Fruit fly (Drosophila melanogaster) Kc167 (cell line): ENCODE measurements around the gene D2hgdh.
A peak's percentile ranks its signal among the peaks of the same experiment; 100 is the strongest.

Experiments
- Myc ChIP-seq: fragments of >200 bp; optimal IDR thresholded peaks from 2 replicates; lab custom pipeline; 2017; ENCODE audit warnings: missing external identifiers
- Sin3A ChIP-seq: fragments of >200 bp; optimal IDR thresholded peaks from 2 replicates; lab custom pipeline; 2018; ENCODE audit warnings: missing external identifiers
- h ChIP-seq: fragments of >200 bp; optimal IDR thresholded peaks from 3 replicates; lab custom pipeline; 2018; ENCODE audit warnings: missing external identifiers
- insv ChIP-seq: fragments of >200 bp; optimal IDR thresholded peaks from 3 replicates; lab custom pipeline; 2018; ENCODE audit warnings: missing external identifiers
- psq ChIP-seq: fragments of >200 bp; optimal IDR thresholded peaks from 2 replicates; lab custom pipeline; 2017; ENCODE audit warnings: missing external identifiers
- ttk ChIP-seq: sonication (Bioruptor generic); optimal IDR thresholded peaks from 2 replicates; lab custom pipeline; 2017; ENCODE audit warnings: missing external identifiers

Gene D2hgdh

DNA sequence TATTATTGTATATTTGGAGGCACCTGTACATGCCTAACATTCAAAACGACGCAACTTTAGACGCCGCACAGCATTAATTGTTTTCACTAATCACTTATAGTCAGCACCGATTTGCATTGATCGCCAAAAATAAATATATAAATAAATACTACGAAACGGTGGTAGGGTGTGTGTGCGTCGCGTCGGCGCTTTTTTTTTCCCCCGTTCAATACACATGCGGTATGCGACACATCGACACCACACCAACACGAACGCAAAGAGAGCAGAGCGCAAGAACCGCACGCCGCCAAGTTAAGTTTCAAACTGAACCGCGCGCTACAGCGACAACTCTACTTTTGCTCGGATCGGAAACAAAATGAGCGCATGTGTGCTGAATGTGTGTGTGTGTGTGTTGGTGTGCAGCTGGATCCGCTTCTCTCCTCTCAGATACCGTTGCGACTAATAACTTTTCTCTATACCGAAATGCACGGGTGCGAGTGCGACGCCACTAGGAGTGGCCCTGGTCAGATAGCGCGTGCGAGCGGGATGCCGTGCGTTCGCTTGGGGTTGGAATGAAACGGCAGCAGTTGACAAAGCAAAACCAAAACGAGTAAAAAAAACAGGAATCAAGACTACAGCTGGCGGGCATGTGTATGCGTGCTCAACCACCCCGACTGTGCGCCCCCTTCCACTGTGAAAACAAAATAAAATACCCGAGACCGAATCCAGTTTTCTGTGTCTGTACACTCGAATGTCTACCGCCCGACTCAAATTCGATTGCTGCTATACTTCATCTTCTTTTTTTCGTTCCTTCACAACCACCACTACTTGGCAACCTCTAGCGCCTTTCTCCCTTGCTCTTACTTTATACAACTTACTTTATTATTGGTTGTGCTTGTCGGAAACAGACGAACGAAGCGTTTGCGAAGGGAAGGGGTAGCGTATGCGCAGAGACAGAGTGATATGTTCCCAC lies 18.0 kb upstream of the D2hgdh start, which contains the start of gene ph-d:
Gene ph-d (minus strand): TSS at position 274 of the 952 bp plus-strand sequence.
- TF ChIP-seq insv (lab: Kevin White, UChicago): no peak

DNA sequence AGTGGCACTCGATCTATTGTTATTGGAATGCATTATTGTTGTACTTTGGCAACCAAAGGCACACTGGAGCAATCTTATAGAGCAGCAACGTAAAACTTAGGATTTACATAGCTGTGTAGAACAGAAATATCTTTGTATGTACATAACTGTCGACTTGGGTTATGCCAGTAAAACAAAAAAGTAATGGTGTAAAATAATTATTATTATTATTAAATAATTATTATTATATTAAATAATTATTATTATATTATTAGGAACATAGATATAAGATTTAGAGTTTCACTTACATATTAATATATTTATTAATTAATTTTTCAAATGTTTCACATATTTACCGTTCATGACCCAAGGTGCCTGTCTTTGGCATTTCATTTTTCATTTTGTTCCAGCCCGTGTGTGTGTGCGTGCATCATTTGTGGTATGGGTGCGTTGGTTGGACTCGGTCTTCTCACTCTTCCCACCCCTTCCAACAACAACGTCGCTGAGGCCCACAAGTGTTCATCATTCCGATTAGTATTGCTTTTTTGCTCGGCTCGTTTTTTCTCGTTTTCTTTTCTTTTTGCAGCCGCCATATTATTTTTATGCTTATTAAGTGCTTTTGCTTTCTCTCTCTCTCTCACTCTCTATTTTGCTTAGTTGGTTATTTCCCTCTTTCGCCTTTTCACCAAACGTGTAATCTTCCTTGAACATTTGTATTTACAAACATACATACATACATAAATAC lies 17.2 kb upstream of the D2hgdh start:
- TF ChIP-seq Sin3A (no peak), psq (peak; percentile 51)

DNA sequence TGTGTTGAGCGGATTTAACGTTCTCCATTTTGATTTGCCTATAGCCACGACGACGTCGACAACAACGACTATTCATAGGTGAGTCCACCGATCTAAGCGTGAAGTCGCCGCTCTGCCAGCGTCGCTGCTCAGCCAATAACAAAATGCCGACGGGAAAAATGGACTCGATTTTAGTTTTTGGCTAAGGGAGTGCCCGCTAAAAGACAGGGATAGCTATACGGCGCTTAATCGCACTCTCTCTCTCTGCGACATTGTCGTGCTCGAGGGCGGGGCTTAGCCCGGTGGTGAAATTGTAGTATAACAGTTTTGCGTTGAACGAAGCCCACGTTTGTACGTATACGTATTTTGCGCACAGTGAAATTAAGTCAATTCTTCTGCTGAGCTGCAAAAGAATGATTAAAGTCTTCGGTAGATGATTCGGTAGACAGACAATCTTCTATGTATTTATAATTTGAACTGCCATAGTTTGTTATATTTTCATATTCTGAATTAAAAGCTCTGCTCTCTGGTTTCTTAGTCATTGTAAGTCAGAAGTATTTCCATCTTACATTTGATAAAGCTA lies 15.7 kb upstream of the D2hgdh start:
- no peak for TF ChIP-seq Myc (lab: Kevin White, UChicago)
- no peak for TF ChIP-seq h (lab: Kevin White, UChicago)
- no peak for TF ChIP-seq psq
- no peak for TF ChIP-seq ttk (lab: Kevin White, UChicago)
- no peak for TF ChIP-seq Sin3A
- no peak for TF ChIP-seq insv (lab: Kevin White, UChicago)

DNA sequence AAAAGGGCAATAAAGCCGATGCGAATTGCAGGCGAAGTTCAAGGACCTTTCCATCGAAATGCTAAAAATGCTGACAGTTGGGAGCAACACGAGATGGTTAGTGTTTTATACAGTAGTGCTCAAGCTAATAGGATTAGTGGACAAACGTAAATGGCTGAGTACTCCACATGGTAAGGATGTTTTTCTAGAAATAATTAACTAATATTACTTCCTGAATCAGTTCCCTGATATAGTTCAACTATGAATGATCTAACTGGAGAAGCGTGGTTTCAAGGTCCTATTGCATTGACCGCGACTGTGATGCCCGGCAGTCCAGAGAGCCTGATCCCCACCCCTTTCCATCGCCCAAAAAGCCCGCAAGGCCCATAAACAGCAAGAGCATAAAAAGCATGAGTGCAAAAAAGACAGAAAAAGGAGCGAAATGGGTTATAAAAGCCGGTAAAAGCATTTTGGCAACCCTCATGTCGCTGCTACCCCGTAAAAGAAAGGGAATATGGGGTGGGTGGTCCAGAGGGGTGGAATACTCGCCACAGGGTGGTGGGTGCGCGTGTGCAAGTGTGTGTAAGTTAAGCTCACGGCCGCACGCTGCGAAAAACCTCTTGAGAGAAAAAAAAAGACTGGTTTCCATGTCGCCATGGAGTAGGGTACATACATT lies 6.9 kb upstream of the D2hgdh start:
- TF ChIP-seq h (lab: Kevin White, UChicago) (no peak), Myc (lab: Kevin White, UChicago) (no peak), psq (no peak), ttk (lab: Kevin White, UChicago) (no peak), insv (lab: Kevin White, UChicago) (no peak), Sin3A (no peak)

DNA sequence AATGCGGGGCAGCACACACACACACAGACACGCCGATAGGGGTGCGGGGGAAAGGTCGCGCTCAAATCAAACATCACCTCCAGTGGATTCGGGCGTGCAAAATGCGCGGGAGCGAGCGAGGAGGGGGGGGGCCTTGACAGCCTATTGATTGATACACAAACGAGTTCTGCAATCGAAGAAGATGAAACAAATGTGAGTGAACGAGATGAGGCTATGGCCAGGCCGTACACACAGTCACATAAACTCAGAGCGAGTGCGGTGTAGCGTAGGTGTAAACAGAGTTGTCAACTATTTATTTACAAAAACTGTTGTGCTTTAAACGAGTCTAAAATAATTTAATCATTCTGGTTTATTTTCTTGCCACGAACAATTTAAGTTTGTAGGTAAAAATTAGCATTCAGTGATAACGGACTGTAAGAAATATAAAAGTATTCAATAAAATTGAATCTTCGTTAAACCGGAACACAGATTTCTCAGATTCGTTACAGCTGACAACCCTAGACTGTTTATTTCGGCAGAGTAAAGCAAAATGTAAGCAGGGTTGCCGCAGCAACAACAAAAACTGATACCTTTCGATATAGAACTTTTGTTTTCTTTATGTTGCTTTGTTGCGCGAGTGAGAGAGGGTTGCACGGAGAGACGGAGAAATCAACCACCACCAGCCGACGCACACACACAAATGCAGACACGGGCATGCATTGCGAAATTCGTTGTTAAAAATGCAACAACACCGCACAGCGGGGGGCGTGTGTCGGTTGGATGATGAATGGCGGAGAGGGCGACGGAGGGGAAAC lies 6.1 kb upstream of the D2hgdh start:
- TF ChIP-seq Myc (lab: Kevin White, UChicago) (no peak), ttk (lab: Kevin White, UChicago) (peak; percentile 81)

DNA sequence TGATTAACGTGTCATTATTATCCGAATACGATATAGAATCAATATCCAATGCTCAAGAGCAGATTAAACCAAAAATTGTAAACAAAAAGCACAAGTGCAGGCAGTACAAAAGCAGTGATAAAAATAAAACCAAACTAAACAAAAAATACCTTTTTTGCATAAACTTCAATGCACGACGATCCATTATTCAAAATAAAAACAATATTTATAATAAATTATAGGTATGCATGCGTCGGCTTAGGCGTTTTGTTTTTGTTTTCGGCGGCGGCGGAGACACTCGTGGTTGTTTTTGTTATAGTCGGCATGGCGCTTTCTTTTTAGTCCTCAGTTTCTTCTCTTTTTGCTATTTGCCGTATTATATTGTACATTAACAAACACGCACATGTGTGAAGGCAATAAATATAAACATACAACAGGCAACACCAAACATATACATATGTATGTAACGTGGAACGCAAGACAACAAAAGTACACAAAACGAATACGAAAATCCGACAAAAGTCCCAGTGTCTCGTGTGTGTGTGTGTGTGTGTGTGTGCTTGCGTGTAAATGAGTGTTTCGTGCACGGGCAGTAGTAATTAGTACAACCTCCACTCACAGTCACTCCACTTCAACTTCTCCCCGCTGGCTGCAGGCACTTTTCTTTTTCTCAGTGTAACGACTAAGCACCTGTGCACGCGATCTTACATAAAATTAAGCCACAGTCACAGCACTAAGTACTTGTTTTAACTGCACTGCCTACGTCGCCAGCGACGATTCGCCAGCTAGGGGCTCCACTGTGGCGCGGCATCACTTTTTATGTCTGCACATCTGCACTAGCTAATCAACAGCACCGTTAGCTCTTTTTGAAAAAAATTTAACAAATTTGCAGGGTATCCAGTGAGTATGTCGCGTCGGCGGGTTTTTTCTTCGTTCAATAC lies 5.2 kb upstream of the D2hgdh start:
- TF ChIP-seq psq (no peak), Sin3A (no peak), ttk (lab: Kevin White, UChicago) (no peak), Myc (lab: Kevin White, UChicago) (no peak), insv (lab: Kevin White, UChicago) (no peak), h (lab: Kevin White, UChicago) (no peak)

DNA sequence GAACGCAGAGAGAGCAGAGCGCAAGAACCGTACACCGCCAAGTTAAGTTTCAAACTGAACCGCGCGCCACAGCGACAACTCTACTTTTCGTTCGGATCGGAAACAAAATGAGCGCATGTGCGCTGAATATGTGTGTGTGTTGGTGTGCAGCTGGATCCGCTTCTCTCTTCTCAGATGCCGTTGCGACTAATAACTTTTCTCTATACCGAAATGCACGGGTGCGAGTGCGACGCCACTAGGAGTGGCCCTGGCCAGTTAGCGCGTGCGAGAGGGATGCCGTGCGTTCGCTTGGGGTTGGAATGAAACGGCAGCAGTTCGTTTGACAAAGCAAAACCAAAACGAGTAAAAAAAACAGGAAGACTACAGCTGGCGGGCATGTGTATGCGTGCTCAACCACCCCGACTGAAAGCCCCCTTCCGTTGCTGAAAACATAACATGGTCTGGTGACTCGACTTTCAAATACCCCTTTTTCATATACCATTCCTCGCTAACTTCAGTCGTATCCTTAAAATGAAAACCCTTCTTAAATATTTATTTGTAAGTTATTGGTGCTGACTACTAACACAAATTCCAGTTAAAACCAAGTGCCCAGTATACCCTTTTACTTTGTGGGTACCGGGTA lies 4.3 kb upstream of the D2hgdh start:
- TF ChIP-seq Myc (lab: Kevin White, UChicago) (no peak), h (lab: Kevin White, UChicago) (no peak), ttk (lab: Kevin White, UChicago) (no peak), insv (lab: Kevin White, UChicago) (no peak), psq (no peak), Sin3A (no peak)

DNA sequence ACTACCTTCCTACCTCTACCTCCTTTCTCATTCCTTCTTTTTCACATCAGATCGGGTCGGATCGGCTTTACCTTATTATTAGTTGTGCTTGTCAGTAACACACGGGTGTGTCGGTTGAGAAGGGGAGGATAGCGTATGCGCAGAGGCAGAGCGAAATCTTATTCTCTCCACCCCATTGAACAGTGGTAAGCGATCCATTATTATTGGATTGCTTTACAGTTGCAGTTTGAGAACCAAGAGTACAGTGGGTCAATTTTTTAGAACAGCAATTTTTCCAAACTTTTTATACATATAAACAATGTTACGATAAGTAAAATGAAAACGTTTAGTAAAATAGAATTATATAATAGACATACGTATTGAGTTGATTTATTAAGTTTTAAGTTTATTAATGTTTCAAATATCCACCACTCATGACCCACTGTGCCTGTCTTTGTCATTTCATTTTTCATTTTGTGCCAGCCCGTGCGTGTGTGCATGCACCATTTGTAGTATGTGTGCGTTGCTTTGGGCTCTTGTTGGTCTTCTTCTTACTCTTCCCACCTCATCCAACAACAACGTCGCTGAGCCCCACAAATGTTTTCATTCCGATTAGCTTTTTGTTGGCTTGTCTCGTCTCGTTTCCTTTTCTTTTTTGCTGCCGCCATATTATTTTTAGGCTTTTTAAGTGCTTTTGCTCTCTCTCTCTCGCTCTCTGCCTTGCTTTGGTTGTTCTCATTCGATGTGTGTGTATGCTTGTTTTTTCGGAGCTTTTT lies 3.5 kb upstream of the D2hgdh start:
- TF ChIP-seq psq (no peak), Sin3A (no peak), ttk (lab: Kevin White, UChicago) (no peak), h (lab: Kevin White, UChicago) (no peak), insv (lab: Kevin White, UChicago) (no peak), Myc (lab: Kevin White, UChicago) (no peak)

DNA sequence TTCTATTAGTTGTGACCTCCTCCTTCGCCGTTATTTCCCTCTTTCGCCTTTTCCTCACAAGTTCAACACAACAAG lies 3.1 kb upstream of the D2hgdh start, which contains the start of gene ph-p:
Gene ph-p (minus strand): TSS at position 30 of the 75 bp plus-strand sequence.
- TF ChIP-seq h (lab: Kevin White, UChicago): no peak
- no peak for TF ChIP-seq ttk (lab: Kevin White, UChicago)
- TF ChIP-seq psq: no peak
- TF ChIP-seq Sin3A: no peak

DNA sequence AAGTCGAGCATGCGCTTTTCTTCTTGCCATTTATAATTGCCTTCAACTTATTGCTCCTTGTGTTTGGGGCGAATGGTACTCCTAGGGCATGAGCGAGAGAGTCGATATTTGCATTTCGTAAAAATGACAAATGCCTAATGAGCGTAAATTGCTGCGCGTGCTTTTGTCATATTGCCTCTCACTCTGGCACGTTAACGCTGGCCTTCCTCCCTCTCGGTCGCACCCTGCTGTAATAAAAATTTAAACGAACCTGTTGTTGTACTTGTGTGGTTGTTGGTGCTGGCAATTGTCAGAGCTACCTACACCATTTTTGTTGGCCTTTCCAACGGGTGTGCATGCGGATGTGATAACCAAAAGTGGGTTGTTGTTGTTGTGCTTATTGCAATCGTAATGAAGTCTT lies 2.9 kb upstream of the D2hgdh start:
- TF ChIP-seq Sin3A (no peak), Myc (lab: Kevin White, UChicago) (no peak)
